Worm (Caenorhabditis elegans) whole organism, early embryonic: ENCODE data around the gene F48G7.10.
A peak's percentile ranks its signal among the peaks of the same experiment; 100 is the strongest.

ENCODE experiments used
- B0310.2 ChIP-seq: sonication (generic microtip); optimal IDR thresholded peaks from 2 replicates; lab custom pipeline; 2016; ENCODE audit warnings: mild to moderate bottlenecking, missing genetic modification characterization, missing compliant biosample characterization
- F13C5.2 ChIP-seq: sonication (generic microtip); optimal IDR thresholded peaks from 2 replicates; lab custom pipeline; 2017; ENCODE audit warnings: mild to moderate bottlenecking, missing genetic modification characterization, inconsistent platforms, missing compliant biosample characterization
- aly-1 ChIP-seq: sonication (generic microtip); optimal IDR thresholded peaks from 2 replicates; lab custom pipeline; 2016; ENCODE audit warnings: missing genetic modification characterization, missing compliant biosample characterization
- ama-1 ChIP-seq: fragments of 150-350 bp; optimal IDR thresholded peaks from 2 replicates; lab custom pipeline; 2014
- ceh-13 ChIP-seq: fragments of 200-800 bp; sonication (Bioruptor generic); optimal IDR thresholded peaks from 2 replicates; lab custom pipeline; 2018; ENCODE audit warnings: mild to moderate bottlenecking, missing genetic modification characterization, missing compliant biosample characterization
- ceh-36 ChIP-seq: sonication (generic microtip); optimal IDR thresholded peaks from 2 replicates; lab custom pipeline; 2016; ENCODE audit warnings: missing genetic modification characterization, inconsistent platforms, missing compliant biosample characterization
- ets-7 ChIP-seq: sonication (generic microtip); optimal IDR thresholded peaks from 2 replicates; lab custom pipeline; 2016; ENCODE audit warnings: missing genotype, missing genetic modification characterization, missing compliant biosample characterization
- flt-1 ChIP-seq: fragments of 200-800 bp; sonication (Bioruptor generic); IDR thresholded peaks from 2 replicates; pipeline ENCODE4 v1.3.6; 2022; ENCODE audit warnings: missing genetic modification characterization, missing compliant biosample characterization
- hmbx-1 ChIP-seq: sonication (generic microtip); optimal IDR thresholded peaks from 2 replicates; lab custom pipeline; 2016; ENCODE audit warnings: mild to moderate bottlenecking, missing genetic modification characterization, missing compliant biosample characterization
- hmg-4 ChIP-seq: fragments of 200-800 bp; sonication (Bioruptor generic); optimal IDR thresholded peaks from 2 replicates; lab custom pipeline; 2018; ENCODE audit warnings: mild to moderate bottlenecking, missing genetic modification characterization, missing compliant biosample characterization
- hnd-1 ChIP-seq: sonication (generic microtip); optimal IDR thresholded peaks from 2 replicates; lab custom pipeline; 2016; ENCODE audit warnings: missing genetic modification characterization, missing compliant biosample characterization
- pes-1 ChIP-seq: fragments of 200-800 bp; sonication (Bioruptor generic); IDR thresholded peaks from 2 replicates; pipeline ENCODE4 v1.3.6; 2022; ENCODE audit warnings: missing genetic modification reagents, missing genetic modification characterization, missing compliant biosample characterization
- scrt-1 ChIP-seq: fragments of 200-800 bp; sonication (Bioruptor generic); IDR thresholded peaks from 2 replicates; pipeline ENCODE4 v1.3.6; 2022; ENCODE audit warnings: missing genetic modification characterization, missing compliant biosample characterization
- sea-1 ChIP-seq: fragments of 200-800 bp; sonication (Bioruptor generic); conservative IDR thresholded peaks from 2 replicates; pipeline ENCODE4 v1.3.6; 2022; ENCODE audit warnings: missing genetic modification characterization, missing compliant biosample characterization
- tbx-11 ChIP-seq: fragments of 200-800 bp; sonication (Bioruptor generic); IDR thresholded peaks from 2 replicates; pipeline ENCODE4 v1.3.6; 2022; ENCODE audit warnings: missing genetic modification characterization, missing compliant biosample characterization
- tbx-37 ChIP-seq: fragments of 200-800 bp; sonication (Bioruptor generic); conservative IDR thresholded peaks from 2 replicates; pipeline ENCODE4 v1.3.6; 2022; ENCODE audit warnings: missing genetic modification reagents, missing genetic modification characterization, missing compliant biosample characterization
- tra-4 ChIP-seq: sonication (generic microtip); optimal IDR thresholded peaks from 2 replicates; lab custom pipeline; 2017; ENCODE audit warnings: missing genetic modification characterization, missing compliant biosample characterization

The F48G7.10 gene

DNA sequence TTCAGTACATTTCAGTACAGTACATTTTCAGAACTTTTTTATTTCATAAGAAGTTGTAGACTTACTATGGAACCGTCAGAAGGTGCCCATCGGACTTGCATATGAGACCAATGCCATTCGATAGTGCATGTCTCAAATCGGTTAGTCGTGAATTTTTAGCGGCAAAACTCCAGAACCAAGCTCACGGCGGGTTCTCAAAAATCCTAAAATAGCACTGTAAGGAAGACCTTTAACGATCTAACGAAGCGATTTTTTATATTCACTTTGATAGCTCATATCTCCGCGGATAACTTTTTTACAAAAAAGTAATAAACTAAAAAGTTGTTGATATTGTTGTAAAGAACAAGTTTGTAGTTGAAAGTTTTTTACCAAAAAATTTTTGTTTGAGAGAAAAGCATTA lies 39.5 kb upstream of the F48G7.10 start, which contains the start of gene sru-25:
Gene sru-25, minus strand, starts transcription at position 101 of the 400 bp plus-strand sequence.
- TF ChIP-seq hnd-1: no peak
- no peak for TF ChIP-seq tbx-37 (GFP tag; lab: Robert Waterston, UW)
- no peak for TF ChIP-seq B0310.2 (tag; lab: Kevin White, UChicago)
- no peak for TF ChIP-seq tra-4 (tag; lab: Kevin White, UChicago)

DNA sequence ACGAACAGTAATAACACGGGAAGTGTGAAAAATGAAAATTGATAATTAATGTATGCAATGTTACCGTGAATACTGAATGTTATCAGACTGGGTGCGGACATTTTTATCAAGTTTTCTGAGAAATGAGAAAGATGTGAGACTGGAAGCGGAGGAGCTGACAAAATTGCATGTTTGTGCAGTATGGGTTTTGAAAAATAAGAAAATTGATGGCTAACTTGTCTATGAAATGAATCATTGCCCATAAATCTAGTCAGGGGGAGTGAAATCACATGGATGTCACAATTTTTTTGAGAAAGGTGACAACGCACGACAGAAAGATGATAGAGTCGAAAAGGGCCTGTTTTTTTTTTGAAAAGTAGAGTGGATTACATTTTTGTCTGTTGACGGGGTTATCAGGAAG lies 36.6 kb upstream of the F48G7.10 start, which contains the start of gene sru-24:
Gene sru-24, minus strand, starts transcription at position 101 of the 400 bp plus-strand sequence.
- TF ChIP-seq tbx-11 (no peak), scrt-1 (GFP tag; lab: Robert Waterston, UW) (no peak), pes-1 (GFP tag; lab: Robert Waterston, UW) (no peak), sea-1 (GFP tag; lab: Robert Waterston, UW) (no peak), hmg-4 (no peak), ceh-36 (no peak), tbx-37 (GFP tag; lab: Robert Waterston, UW) (no peak), F13C5.2 (tag; lab: Kevin White, UChicago) (no peak), ets-7 (tag; lab: Kevin White, UChicago) (no peak), B0310.2 (tag; lab: Kevin White, UChicago) (no peak), hmbx-1 (tag; lab: Kevin White, UChicago) (no peak), ama-1 (lab: Kevin White, UChicago) (no peak), hnd-1 (no peak), ceh-13 (no peak), aly-1 (tag; lab: Kevin White, UChicago) (no peak), flt-1 (GFP tag; lab: Robert Waterston, UW) (no peak)

DNA sequence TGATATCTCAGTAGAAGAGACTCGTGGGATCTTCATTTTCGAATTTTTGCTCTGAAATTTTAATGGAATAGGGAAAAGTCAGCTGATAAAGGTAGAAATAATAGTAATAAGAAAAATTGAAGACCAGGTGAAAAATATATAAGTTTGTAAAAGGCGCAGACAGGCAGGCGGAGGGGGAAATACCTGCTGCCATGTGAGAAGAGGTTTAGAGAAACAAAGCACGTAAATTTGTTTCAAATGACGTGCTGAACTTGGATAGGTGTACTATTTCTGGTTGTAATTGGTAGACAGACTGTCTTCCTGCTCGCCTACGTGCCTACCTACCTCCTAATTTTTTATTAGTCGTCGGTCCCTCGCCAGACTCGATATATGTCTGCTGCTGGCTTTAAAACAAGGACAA lies 32.7 kb upstream of the F48G7.10 start, which contains the start of gene nhr-180:
Gene nhr-180, minus strand, starts transcription at position 52 of the 400 bp plus-strand sequence.
- no peak for TF ChIP-seq F13C5.2 (tag; lab: Kevin White, UChicago)
- no peak for TF ChIP-seq pes-1 (GFP tag; lab: Robert Waterston, UW)
- no peak for TF ChIP-seq ceh-36

DNA sequence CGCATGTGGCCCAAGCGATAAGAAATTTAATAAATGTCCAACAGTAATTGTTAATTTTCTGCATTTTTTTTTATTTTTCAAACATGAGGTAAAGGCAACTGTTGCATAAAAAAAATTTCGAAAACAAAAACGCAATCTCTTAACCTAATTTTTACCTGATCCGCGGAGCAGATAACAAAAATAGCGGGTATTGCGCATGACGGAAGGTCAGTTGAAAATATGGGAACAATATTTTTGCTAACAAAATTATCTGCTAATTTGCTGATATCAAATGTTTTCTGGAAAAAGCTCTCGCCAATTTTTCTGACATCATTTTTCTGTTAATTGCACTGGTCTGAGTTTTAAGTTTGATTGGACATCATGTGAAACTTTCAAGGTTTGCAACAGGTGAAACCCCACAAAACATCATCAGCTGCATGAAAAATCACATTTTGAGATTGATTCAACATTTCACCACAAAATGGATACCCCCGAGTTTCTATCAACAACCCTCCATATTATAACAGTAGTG lies 29.6 kb upstream of the F48G7.10 start, which contains the start of the genes F31F4.11 and srh-266:
Gene F31F4.11, minus strand, starts transcription at position 101 of the 511 bp plus-strand sequence.
Gene srh-266, plus strand, starts transcription at position 461 of the 511 bp plus-strand sequence.
- TF ChIP-seq F13C5.2 (tag; lab: Kevin White, UChicago) (no peak), hmg-4 (no peak), ceh-36 (no peak), tra-4 (tag; lab: Kevin White, UChicago) (no peak), B0310.2 (tag; lab: Kevin White, UChicago) (no peak), pes-1 (GFP tag; lab: Robert Waterston, UW) (no peak), tbx-11 (no peak), hmbx-1 (tag; lab: Kevin White, UChicago) (no peak), ets-7 (tag; lab: Kevin White, UChicago) (no peak), ceh-13 (no peak), scrt-1 (GFP tag; lab: Robert Waterston, UW) (no peak), flt-1 (GFP tag; lab: Robert Waterston, UW) (no peak), aly-1 (tag; lab: Kevin White, UChicago) (no peak), sea-1 (GFP tag; lab: Robert Waterston, UW) (no peak)

DNA sequence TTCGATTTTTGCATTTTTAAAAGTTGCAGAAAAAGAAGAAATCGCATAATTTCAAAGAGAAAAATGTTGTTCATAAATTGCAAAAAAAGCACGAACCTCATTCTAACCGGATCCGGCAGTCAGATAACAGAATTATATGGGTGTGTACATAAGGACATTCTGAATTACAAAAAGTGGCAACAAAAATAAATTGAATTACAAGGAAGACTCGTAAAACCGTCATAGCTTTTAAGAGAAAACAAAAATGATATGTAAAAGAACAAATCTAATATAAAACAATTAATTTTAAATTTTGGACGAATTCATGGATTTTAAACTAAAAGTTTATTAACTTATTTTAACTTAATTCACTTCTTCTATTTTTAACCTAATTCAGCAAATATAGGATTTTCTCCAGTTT lies 25.5 kb upstream of the F48G7.10 start, which contains the start of gene F31F4.17:
Gene F31F4.17, minus strand, starts transcription at position 101 of the 400 bp plus-strand sequence.
- no peak for TF ChIP-seq B0310.2 (tag; lab: Kevin White, UChicago)
- no peak for TF ChIP-seq tra-4 (tag; lab: Kevin White, UChicago)
- no peak for TF ChIP-seq tbx-37 (GFP tag; lab: Robert Waterston, UW)
- no peak for TF ChIP-seq flt-1 (GFP tag; lab: Robert Waterston, UW)
- no peak for TF ChIP-seq tbx-11
- TF ChIP-seq F13C5.2 (tag; lab: Kevin White, UChicago): no peak
- TF ChIP-seq pes-1 (GFP tag; lab: Robert Waterston, UW): no peak

DNA sequence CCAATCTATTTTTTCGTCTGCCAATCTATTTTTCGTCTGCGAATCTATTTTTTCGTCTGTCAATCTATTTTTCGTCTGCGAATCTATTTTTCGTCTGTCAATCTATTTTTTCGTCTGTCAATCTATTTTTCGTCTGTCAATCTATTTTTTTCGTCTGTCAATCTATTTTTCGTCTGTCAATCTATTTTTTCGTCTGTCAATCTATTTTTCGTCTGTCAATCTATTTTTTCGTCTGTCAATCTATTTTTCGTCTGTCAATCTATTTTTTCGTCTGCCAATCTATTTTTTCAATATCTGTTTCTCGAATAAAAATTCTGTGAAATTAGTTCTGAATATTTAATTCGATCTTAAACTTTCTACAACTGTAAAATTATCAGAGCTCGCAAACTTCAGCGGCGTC lies 23.4 kb upstream of the F48G7.10 start:
- TF ChIP-seq tbx-37 (GFP tag; lab: Robert Waterston, UW) (peak; percentile 75), tbx-11 (peak; percentile 45; the same call in 1 of the 2 replicates)

DNA sequence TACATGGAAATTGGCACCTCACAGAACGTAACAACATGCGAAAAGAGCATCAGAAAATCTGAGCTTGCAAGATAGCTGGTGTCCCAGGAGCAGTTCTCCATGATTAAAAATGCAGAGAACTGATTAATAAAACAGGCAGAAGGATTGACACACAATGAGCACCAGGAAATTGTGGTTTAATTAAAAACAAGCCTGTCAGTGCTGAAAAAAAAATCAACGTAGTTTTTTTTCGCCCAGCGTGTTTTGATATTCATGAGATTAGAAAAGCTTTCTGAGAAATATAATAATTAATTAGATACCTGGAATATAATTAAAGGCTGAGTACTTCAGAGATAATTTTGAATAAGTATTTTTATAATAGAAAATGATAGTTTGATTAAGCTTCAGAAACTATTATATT lies 22.9 kb upstream of the F48G7.10 start, which contains the start of gene srh-246:
Gene srh-246, minus strand, starts transcription at position 101 of the 400 bp plus-strand sequence.
- TF ChIP-seq B0310.2 (tag; lab: Kevin White, UChicago) (no peak), tra-4 (tag; lab: Kevin White, UChicago) (no peak), hmbx-1 (tag; lab: Kevin White, UChicago) (no peak)

DNA sequence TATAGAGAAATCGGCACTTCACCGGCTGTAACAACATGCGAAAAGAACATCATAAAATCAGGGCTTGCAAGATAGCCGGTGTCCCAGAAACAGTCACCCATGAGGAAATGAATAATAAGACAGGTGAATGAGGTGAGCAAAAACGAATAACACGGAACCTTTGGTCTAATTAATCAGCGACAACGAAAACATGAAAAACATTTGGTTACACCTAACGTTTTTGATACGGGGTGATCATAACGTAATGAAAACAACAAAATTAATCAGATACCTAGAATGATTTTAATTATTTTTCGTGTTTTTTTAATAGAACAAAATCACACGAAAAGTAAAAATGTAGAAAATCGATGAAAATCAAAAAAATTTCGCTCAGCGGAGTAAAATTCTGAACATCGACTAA lies 21.1 kb upstream of the F48G7.10 start, which contains the start of gene srh-245:
Gene srh-245, minus strand, starts transcription at position 101 of the 400 bp plus-strand sequence.
- no peak for TF ChIP-seq sea-1 (GFP tag; lab: Robert Waterston, UW)
- no peak for TF ChIP-seq pes-1 (GFP tag; lab: Robert Waterston, UW)
- no peak for TF ChIP-seq aly-1 (tag; lab: Kevin White, UChicago)
- no peak for TF ChIP-seq B0310.2 (tag; lab: Kevin White, UChicago)
- no peak for TF ChIP-seq ceh-36
- TF ChIP-seq tbx-37 (GFP tag; lab: Robert Waterston, UW): no peak
- TF ChIP-seq ceh-13: no peak
- no peak for TF ChIP-seq hmbx-1 (tag; lab: Kevin White, UChicago)
- no peak for TF ChIP-seq hnd-1
- TF ChIP-seq tbx-11: no peak
- no peak for TF ChIP-seq ama-1 (lab: Kevin White, UChicago)
- TF ChIP-seq hmg-4: no peak
- no peak for TF ChIP-seq F13C5.2 (tag; lab: Kevin White, UChicago)
- TF ChIP-seq scrt-1 (GFP tag; lab: Robert Waterston, UW): no peak
- TF ChIP-seq ets-7 (tag; lab: Kevin White, UChicago): no peak
- TF ChIP-seq tra-4 (tag; lab: Kevin White, UChicago): no peak
- TF ChIP-seq flt-1 (GFP tag; lab: Robert Waterston, UW): no peak
